Fruit fly (Drosophila melanogaster): ENCODE measurements around the gene Jon25Biii.

- no peak for TF ChIP-seq insv (optimal IDR thresholded peaks at IDR 0.05)
- no peak for TF ChIP-seq ttk (optimal IDR thresholded peaks at IDR 0.05)
These were observed 47.6 kb upstream of the Jon25Biii start for dm6 chr2L:4998260-4998560.
